Worm (Caenorhabditis elegans) whole organism, L3 larva: ENCODE data around the gene T13C5.2.

Experiments used
- R02D3.7 ChIP-seq: fragments of 150-350 bp; optimal IDR thresholded peaks from 2 replicates; lab custom pipeline; 2014; ENCODE audit warnings: missing biosample characterization, missing genetic modification characterization
- ama-1 ChIP-seq: fragments of 150-350 bp; optimal IDR thresholded peaks from 2 replicates; lab custom pipeline; 2018
- eor-1 ChIP-seq, 2 experiments: fragments of 150-350 bp; optimal IDR thresholded peaks; 2 replicates each; lab custom pipeline; 2014 to 2018; ENCODE audit warnings: missing biosample characterization in 2 of 2, missing genetic modification characterization in 2 of 2
- fkh-10 ChIP-seq: sonication (generic microtip); optimal IDR thresholded peaks from 2 replicates; lab custom pipeline; 2017; ENCODE audit warnings: missing biosample characterization, missing genetic modification reagents, missing genetic modification characterization
- nhr-77 ChIP-seq: fragments of 150-350 bp; optimal IDR thresholded peaks from 2 replicates; lab custom pipeline; 2014; ENCODE audit warnings: missing biosample characterization, missing genetic modification characterization
- unc-62 ChIP-seq: fragments of 150-350 bp; sonication (generic microtip); optimal IDR thresholded peaks from 4 replicates; lab custom pipeline; 2014; ENCODE audit warnings: missing biosample characterization, missing genetic modification reagents, missing genetic modification characterization
- zag-1 ChIP-seq: fragments of 150-350 bp; optimal IDR thresholded peaks from 2 replicates; lab custom pipeline; 2014; ENCODE audit warnings: missing biosample characterization, missing genetic modification characterization

ce11 chrX:6205325-6205724 is 20.5 kb downstream of the T13C5.2 start:
- TF ChIP-seq ama-1 (lab: Kevin White, UChicago) = no peak
- no peak for TF ChIP-seq zag-1 (tag; lab: Kevin White, UChicago)
- TF ChIP-seq unc-62 (GFP tag; lab: Kevin White, UChicago) = no peak
- no peak for TF ChIP-seq R02D3.7 (tag; lab: Kevin White, UChicago)
- no peak for TF ChIP-seq eor-1 (tag; optimal IDR thresholded peaks at IDR 0.05; lab: Kevin White, UChicago)
- no peak for TF ChIP-seq nhr-77 (tag; lab: Kevin White, UChicago)
- no peak for TF ChIP-seq fkh-10 (GFP tag; lab: Kevin White, UChicago)
